Worm (Caenorhabditis elegans): ENCODE results near the gene srg-13.

DNA sequence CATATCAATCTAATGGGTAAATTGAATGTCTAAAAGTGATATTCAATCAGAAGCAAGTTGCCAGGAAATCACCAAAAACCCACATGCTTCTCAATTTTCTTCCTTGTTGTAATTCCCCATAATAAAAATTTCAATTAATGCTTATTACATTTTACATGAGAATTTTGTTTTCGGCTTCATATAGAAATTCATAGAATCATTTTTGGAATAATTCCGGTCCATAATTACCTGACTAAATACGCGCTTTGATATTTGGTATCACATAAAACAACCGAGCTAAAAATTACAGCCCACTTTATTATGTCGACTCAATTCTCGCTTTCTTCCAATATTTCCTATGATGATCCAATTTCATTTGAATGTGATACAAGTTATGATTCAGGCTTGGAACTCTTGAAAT, at the start of gene srg-13:
- no peak for TF ChIP-seq ama-1 (optimal IDR thresholded peaks at IDR 0.05)
- no peak for TF ChIP-seq scrt-1 (GFP tag; IDR thresholded peaks at IDR 0.05)
- no peak for TF ChIP-seq hmg-4 (GFP tag; optimal IDR thresholded peaks at IDR 0.05)
- TF ChIP-seq B0310.2 (tag; optimal IDR thresholded peaks at IDR 0.05) = no peak
- no peak for TF ChIP-seq flt-1 (GFP tag; IDR thresholded peaks at IDR 0.05)
